Worm (Caenorhabditis elegans) whole organism, young adult: Measurements from ENCODE around the gene sre-30.

Experiments
- K11D2.4 ChIP-seq: fragments of 200-800 bp; sonication (Bioruptor generic); IDR thresholded peaks from 2 replicates; pipeline ENCODE4 v1.3.6; 2022; ENCODE audit warnings: missing genetic modification reagents, missing genetic modification characterization, missing compliant biosample characterization
- Y79H2A.3 ChIP-seq: fragments of 200-800 bp; sonication (Bioruptor generic); conservative IDR thresholded peaks from 2 replicates; pipeline ENCODE4 v1.3.6; 2022; ENCODE audit warnings: missing genetic modification reagents, missing genetic modification characterization, missing compliant biosample characterization
- Y95B8A.8 ChIP-seq: fragments of 200-800 bp; sonication (Bioruptor generic); IDR thresholded peaks from 2 replicates; pipeline ENCODE4 v1.3.6; 2022; ENCODE audit warnings: missing genetic modification reagents, missing genetic modification characterization, missing compliant biosample characterization
- dpl-1 ChIP-seq: fragments of 150-350 bp; optimal IDR thresholded peaks from 2 replicates; lab custom pipeline; 2014; ENCODE audit warnings: missing biosample characterization, missing genetic modification reagents, missing genetic modification characterization
- him-1 ChIP-seq: sonication (generic microtip); optimal IDR thresholded peaks from 2 replicates; lab custom pipeline; 2016; ENCODE audit warnings: missing genotype, missing genetic modification reagents, missing genetic modification characterization, missing compliant biosample characterization
- hmg-20 ChIP-seq: fragments of 200-800 bp; sonication (Bioruptor generic); IDR thresholded peaks from 2 replicates; pipeline ENCODE4 v1.3.6; 2022; ENCODE audit warnings: missing genetic modification reagents, missing genetic modification characterization, missing compliant biosample characterization
- hsf-1 ChIP-seq: fragments of 200-800 bp; sonication (Bioruptor generic); IDR thresholded peaks from 2 replicates; pipeline ENCODE4 v1.3.6; 2022; ENCODE audit warnings: missing genetic modification reagents, missing genetic modification characterization, missing compliant biosample characterization
- nfya-1 ChIP-seq: sonication (generic microtip); optimal IDR thresholded peaks from 2 replicates; lab custom pipeline; 2017; ENCODE audit warnings: antibody characterized with exemption, missing compliant biosample characterization, missing genetic modification characterization, borderline replicate concordance; ENCODE audit not compliant: insufficient read depth
- pha-4 ChIP-seq: fragments of 150-350 bp; sonication (generic microtip); optimal IDR thresholded peaks from 2 replicates; lab custom pipeline; 2014; ENCODE audit warnings: missing biosample characterization, missing genetic modification reagents, missing genetic modification characterization
- rcor-1 ChIP-seq: fragments of 200-800 bp; sonication (Bioruptor generic); IDR thresholded peaks from 2 replicates; pipeline ENCODE4 v1.3.6; 2022; ENCODE audit warnings: missing genetic modification reagents, missing genetic modification characterization, missing compliant biosample characterization
- sea-2 ChIP-seq: fragments of 200-800 bp; sonication (Bioruptor generic); IDR thresholded peaks from 2 replicates; pipeline ENCODE4 v1.3.6; 2022; ENCODE audit warnings: missing genetic modification characterization, missing compliant biosample characterization
- snpc-3.4 ChIP-seq: sonication (generic microtip); optimal IDR thresholded peaks from 2 replicates; lab custom pipeline; 2017; ENCODE audit warnings: missing genetic modification characterization, mild to moderate bottlenecking, missing compliant biosample characterization, antibody characterized with exemption, moderate library complexity, missing genotype, missing genetic modification reagents
- unc-62 ChIP-seq: fragments of 150-350 bp; optimal IDR thresholded peaks from 2 replicates; lab custom pipeline; 2014; ENCODE audit warnings: missing biosample characterization, missing genetic modification reagents, missing genetic modification characterization

DNA sequence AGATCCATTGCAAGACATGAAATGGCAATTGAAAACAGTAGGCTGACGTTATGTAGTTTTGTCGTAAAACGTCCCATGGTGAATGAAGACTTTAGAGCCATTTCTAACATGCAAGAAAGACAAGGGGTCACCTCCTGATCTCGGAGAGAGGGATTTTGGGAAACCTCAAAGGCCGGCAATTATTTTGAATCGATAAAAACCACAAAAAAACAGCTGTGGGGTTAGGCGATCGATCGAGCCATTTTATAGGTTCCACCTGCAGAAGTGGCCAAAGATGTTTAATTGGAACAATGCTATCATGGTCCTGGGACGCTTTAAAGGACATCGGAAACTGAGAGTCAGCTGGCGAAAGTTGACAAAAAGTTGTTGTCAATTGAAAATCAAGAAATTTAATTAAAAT lies 8.5 kb upstream of the sre-30 start, which contains the start of gene Y57A10C.11:
- TF ChIP-seq nfya-1 (no peak), sea-2 (GFP tag; lab: Robert Waterston, UW) (no peak), Y79H2A.3 (GFP tag; lab: Robert Waterston, UW) (no peak), rcor-1 (no peak), unc-62 (GFP tag; lab: Kevin White, UChicago) (no peak), hsf-1 (GFP tag; lab: Robert Waterston, UW) (no peak), snpc-3.4 (tag; lab: Kevin White, UChicago) (no peak), Y95B8A.8 (no peak), hmg-20 (GFP tag; lab: Robert Waterston, UW) (no peak), dpl-1 (GFP tag; lab: Kevin White, UChicago) (no peak), him-1 (tag; lab: Kevin White, UChicago) (no peak), K11D2.4 (GFP tag; lab: Robert Waterston, UW) (no peak), pha-4 (no peak)
